Fruit fly (Drosophila melanogaster) Kc167 (cell line): ENCODE measurements around the gene CG9287.

Source experiments
- Myc ChIP-seq: fragments of >200 bp; optimal IDR thresholded peaks from 2 replicates; lab custom pipeline; 2017; ENCODE audit warnings: missing external identifiers
- insv ChIP-seq: fragments of >200 bp; optimal IDR thresholded peaks from 3 replicates; lab custom pipeline; 2018; ENCODE audit warnings: missing external identifiers

DNA sequence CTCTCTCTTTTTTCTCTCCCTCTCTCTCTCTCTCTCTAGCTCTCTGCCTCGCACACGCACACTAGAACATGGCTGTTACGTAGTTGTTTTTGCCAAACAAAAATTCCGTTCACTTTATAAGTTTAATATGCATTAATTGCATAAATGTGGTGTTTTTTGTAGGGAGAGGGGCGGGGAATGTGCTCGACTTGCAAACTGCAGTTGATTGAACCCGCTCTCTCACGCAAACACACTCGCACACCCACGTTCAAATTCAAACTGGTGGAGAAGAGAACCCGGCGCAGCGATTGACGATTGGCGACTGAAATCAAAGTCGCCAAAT is 29.4 kb upstream of the CG9287 start:
- TF ChIP-seq Myc (lab: Kevin White, UChicago) (no peak), insv (lab: Kevin White, UChicago) (no peak)
